Fruit fly (Drosophila melanogaster): ENCODE measurements around the gene eIF5B.

Gene eIF5B

DNA sequence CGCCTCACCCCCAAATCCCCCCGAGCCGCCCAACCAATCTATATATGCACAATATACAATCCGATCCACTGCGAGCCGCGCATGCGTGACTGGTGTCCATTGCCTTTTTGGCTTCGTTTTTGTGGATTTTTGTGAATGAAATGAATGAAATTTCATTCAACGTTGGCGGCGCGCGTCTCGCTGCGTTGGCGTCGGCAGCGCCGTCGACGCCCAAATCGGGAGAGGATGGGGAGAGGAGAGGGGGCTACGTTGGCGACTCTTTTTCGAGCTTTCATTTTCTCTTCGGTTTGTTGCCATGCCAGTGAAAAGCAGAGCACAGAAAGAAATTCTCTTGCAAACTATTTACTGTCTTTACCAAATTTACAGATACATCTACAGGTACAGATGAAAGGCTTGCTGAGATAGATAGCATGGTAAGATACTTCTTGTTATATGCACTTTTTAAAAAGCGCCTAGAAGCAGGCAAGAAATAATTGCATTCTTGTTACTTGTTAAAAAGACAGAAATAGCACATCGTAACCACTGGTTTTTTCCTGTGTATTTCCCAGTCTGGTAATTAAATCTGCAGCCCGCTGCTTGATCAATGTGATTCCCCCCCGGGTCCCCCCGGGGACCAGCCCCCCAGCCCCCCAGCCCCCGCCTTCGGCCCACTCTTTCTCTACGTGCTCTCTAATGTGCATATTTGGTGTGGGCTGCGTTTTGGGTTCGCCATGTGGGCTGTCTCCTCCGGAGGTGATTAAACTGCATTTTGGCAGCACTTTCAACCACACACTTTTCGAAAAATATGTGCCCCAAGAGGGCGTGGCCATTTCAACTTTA, 80.3 kb downstream of the eIF5B start:
- TF ChIP-seq esn (GFP tag; optimal IDR thresholded peaks at IDR 0.05), result peak; percentile 42
- TF ChIP-seq CG8119 (GFP tag; IDR thresholded peaks at IDR 0.05), result peak; percentile 83
- TF ChIP-seq CG3919 (GFP tag; optimal IDR thresholded peaks at IDR 0.05), result peak; percentile 53
- no peak for TF ChIP-seq fd59A (GFP tag; optimal IDR thresholded peaks at IDR 0.05)
- TF ChIP-seq CG16779 (tag; optimal IDR thresholded peaks at IDR 0.05), result no peak
- no peak for TF ChIP-seq CG10631 (GFP tag; optimal IDR thresholded peaks at IDR 0.05)
- peak; percentile 38 for TF ChIP-seq topi (GFP tag; optimal IDR thresholded peaks at IDR 0.05)
- peak; percentile 0 for TF ChIP-seq CG8632 (GFP tag; optimal IDR thresholded peaks at IDR 0.05)
- peak; percentile 17 for TF ChIP-seq Ets96B (tag; optimal IDR thresholded peaks at IDR 0.05)
- peak; percentile 24 for TF ChIP-seq net (GFP tag; optimal IDR thresholded peaks at IDR 0.05)
- peak; percentile 91 for TF ChIP-seq Eip78C (GFP tag)
- peak; percentile 73 for TF ChIP-seq eg (GFP tag; IDR thresholded peaks at IDR 0.05)
- TF ChIP-seq achi (GFP tag; optimal IDR thresholded peaks at IDR 0.05), result peak; percentile 51
- TF ChIP-seq CG8319 (GFP tag; optimal IDR thresholded peaks at IDR 0.05), result no peak
- TF ChIP-seq CG10669 (GFP tag; optimal IDR thresholded peaks at IDR 0.05), result no peak
- peak; percentile 5 for TF ChIP-seq CG9139 (GFP tag; optimal IDR thresholded peaks at IDR 0.05)
- TF ChIP-seq spab (GFP tag; optimal IDR thresholded peaks at IDR 0.05), result no peak
- TF ChIP-seq acj6 (GFP tag; optimal IDR thresholded peaks at IDR 0.05), result peak; percentile 19
- TF ChIP-seq CG6808 (GFP tag; optimal IDR thresholded peaks at IDR 0.05), result no peak
- TF ChIP-seq Sox15 (GFP tag; optimal IDR thresholded peaks at IDR 0.05), result peak; percentile 33
- peak; percentile 59 for TF ChIP-seq Gug (GFP tag; IDR thresholded peaks at IDR 0.05)
- peak; percentile 86 for TF ChIP-seq CG15336 (GFP tag; IDR thresholded peaks at IDR 0.05)
- peak; percentile 52 for TF ChIP-seq Met (GFP tag; optimal IDR thresholded peaks at IDR 0.05)
- peak; percentile 32 for TF ChIP-seq cyc (GFP tag; optimal IDR thresholded peaks at IDR 0.05)
- TF ChIP-seq CG11762 (GFP tag; optimal IDR thresholded peaks at IDR 0.05; ENCODE audit: insufficient read depth), result peak; percentile 8
- TF ChIP-seq CG32006 (GFP tag; optimal IDR thresholded peaks at IDR 0.05), result peak; percentile 88
- peak; percentile 56 for TF ChIP-seq Lpt (GFP tag; optimal IDR thresholded peaks at IDR 0.05)
- no peak for TF ChIP-seq CG4318 (GFP tag; optimal IDR thresholded peaks at IDR 0.05)
- TF ChIP-seq CG6163 (GFP tag; IDR thresholded peaks at IDR 0.05), result peak; percentile 62; the same call in 2 of the 3 replicates
- no peak for TF ChIP-seq Ets21C (GFP tag; optimal IDR thresholded peaks at IDR 0.05)
- peak; percentile 47 for TF ChIP-seq Blimp-1 (GFP tag; optimal IDR thresholded peaks at IDR 0.05)
- peak; percentile 4 for TF ChIP-seq CG7368 (GFP tag; optimal IDR thresholded peaks at IDR 0.05)
- TF ChIP-seq dsx (GFP tag; optimal IDR thresholded peaks at IDR 0.05; ENCODE audit: poor library complexity, severe bottlenecking), result no peak
- TF ChIP-seq salr (GFP tag; optimal IDR thresholded peaks at IDR 0.05), result no peak
- TF ChIP-seq Hr38 (GFP tag; optimal IDR thresholded peaks at IDR 0.05), result no peak
- TF ChIP-seq Hr4 (GFP tag; optimal IDR thresholded peaks at IDR 0.05), result peak; percentile 87
- peak; percentile 43 for TF ChIP-seq Sox102F (GFP tag; optimal IDR thresholded peaks at IDR 0.05)
- peak; percentile 25 for TF ChIP-seq CG34406 (GFP tag; optimal IDR thresholded peaks at IDR 0.05)
- TF ChIP-seq CG6792 (GFP tag; optimal IDR thresholded peaks at IDR 0.05), result peak; percentile 29
- no peak for TF ChIP-seq vri (GFP tag; optimal IDR thresholded peaks at IDR 0.05)
- TF ChIP-seq CG11902 (GFP tag; optimal IDR thresholded peaks at IDR 0.05), result no peak
- TF ChIP-seq Sox14 (GFP tag; optimal IDR thresholded peaks at IDR 0.05), result peak; percentile 25
- no peak for TF ChIP-seq CG6854 (GFP tag; optimal IDR thresholded peaks at IDR 0.05)
- TF ChIP-seq pdm3 (GFP tag; optimal IDR thresholded peaks at IDR 0.05), result peak; percentile 51
- TF ChIP-seq CG11294 (GFP tag; IDR thresholded peaks at IDR 0.05), result peak; percentile 32; the same call in 1 of the 2 replicates
- TF ChIP-seq Smox (GFP tag; optimal IDR thresholded peaks at IDR 0.05), result peak; percentile 8
- no peak for TF ChIP-seq CG1621 (tag; optimal IDR thresholded peaks at IDR 0.05)
- TF ChIP-seq ss (GFP tag; optimal IDR thresholded peaks at IDR 0.05), result peak in 1 of 2 experiments; percentile 77
- TF ChIP-seq fkh (GFP tag; optimal IDR thresholded peaks at IDR 0.05), result no peak
- TF ChIP-seq CG6276 (GFP tag; optimal IDR thresholded peaks at IDR 0.05), result peak; percentile 76
